Worm (Caenorhabditis elegans) whole organism, L3 larva: ENCODE results near the gene T13C5.6.

ENCODE experiments used
- ama-1 ChIP-seq: fragments of 150-350 bp; optimal IDR thresholded peaks from 2 replicates; lab custom pipeline; 2018
- pha-4 ChIP-seq: fragments of 150-350 bp; optimal IDR thresholded peaks from 2 replicates; lab custom pipeline; 2014; ENCODE audit warnings: missing biosample characterization, missing genetic modification reagents, missing genetic modification characterization

DNA sequence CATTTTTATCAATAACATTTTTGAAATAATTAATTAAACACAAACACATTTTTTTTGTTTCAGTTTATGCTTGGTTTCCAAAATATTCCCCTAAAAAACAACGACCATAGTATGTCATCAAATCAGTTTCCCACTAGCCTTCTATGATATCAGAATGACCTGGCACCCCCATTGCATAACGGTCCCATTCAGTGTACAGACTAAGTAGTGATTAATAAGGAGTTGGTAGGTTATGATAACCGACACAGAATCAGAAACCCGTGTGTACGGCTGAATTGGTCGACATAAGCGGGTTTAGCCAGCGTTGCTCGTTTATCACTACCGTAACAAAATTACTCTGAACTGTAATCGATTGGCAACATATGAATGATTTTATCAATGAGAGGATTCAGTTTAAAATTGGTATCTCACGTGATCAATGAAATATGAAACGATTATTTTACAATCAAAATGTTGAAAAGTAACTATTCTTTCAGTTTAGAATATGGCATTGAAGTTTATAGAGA lies 50.0 kb downstream of the T13C5.6 start:
- TF ChIP-seq ama-1 (lab: Kevin White, UChicago), result no peak
- TF ChIP-seq pha-4 (tag; lab: Kevin White, UChicago), result no peak
